Worm (Caenorhabditis elegans) whole organism, late embryonic: Measurements from ENCODE around the gene snt-1.

Experiments
- C08G9.2 ChIP-seq: sonication (generic microtip); optimal IDR thresholded peaks from 2 replicates; lab custom pipeline; 2016; ENCODE audit warnings: mild to moderate bottlenecking, missing genetic modification characterization, moderate library complexity, missing compliant biosample characterization
- C38D4.7 ChIP-seq: fragments of 200-800 bp; sonication (Bioruptor generic); optimal IDR thresholded peaks from 2 replicates; lab custom pipeline; 2018; ENCODE audit warnings: mild to moderate bottlenecking, missing genetic modification characterization, moderate library complexity, missing compliant biosample characterization
- K02D7.2 ChIP-seq: sonication (generic microtip); optimal IDR thresholded peaks from 2 replicates; lab custom pipeline; 2017; ENCODE audit warnings: mild to moderate bottlenecking, missing genetic modification characterization, missing compliant biosample characterization
- K09A11.1 ChIP-seq: sonication (generic microtip); optimal IDR thresholded peaks from 2 replicates; lab custom pipeline; 2017; ENCODE audit warnings: antibody characterized with exemption, mild to moderate bottlenecking, missing genetic modification characterization, missing compliant biosample characterization; ENCODE audit not compliant: insufficient read depth
- Y22D7AL.16 ChIP-seq: sonication (generic microtip); optimal IDR thresholded peaks from 2 replicates; lab custom pipeline; 2016; ENCODE audit warnings: missing genetic modification characterization, missing compliant biosample characterization
- ahr-1 ChIP-seq: sonication (generic microtip); optimal IDR thresholded peaks from 2 replicates; lab custom pipeline; 2016; ENCODE audit warnings: missing genetic modification characterization, missing compliant biosample characterization
- ama-1 ChIP-seq: fragments of 150-350 bp; optimal IDR thresholded peaks from 2 replicates; lab custom pipeline; 2014
- ceh-14 ChIP-seq: sonication (generic microtip); optimal IDR thresholded peaks from 2 replicates; lab custom pipeline; 2016; ENCODE audit warnings: missing genotype, missing genetic modification characterization, missing compliant biosample characterization
- ceh-18 ChIP-seq: sonication (generic microtip); optimal IDR thresholded peaks from 2 replicates; lab custom pipeline; 2016; ENCODE audit warnings: missing genetic modification characterization, missing compliant biosample characterization
- ceh-19 ChIP-seq: fragments of 200-800 bp; sonication (Bioruptor generic); optimal IDR thresholded peaks from 2 replicates; lab custom pipeline; 2018; ENCODE audit warnings: mild to moderate bottlenecking, missing genetic modification characterization, missing compliant biosample characterization
- ceh-2 ChIP-seq: sonication (generic microtip); optimal IDR thresholded peaks from 2 replicates; lab custom pipeline; 2016; ENCODE audit warnings: missing genotype, missing genetic modification characterization, missing compliant biosample characterization
- ceh-24 ChIP-seq: sonication (generic microtip); optimal IDR thresholded peaks from 2 replicates; lab custom pipeline; 2016; ENCODE audit warnings: mild to moderate bottlenecking, missing genetic modification characterization, missing compliant biosample characterization
- ceh-30 ChIP-seq: fragments of 150-350 bp; optimal IDR thresholded peaks from 2 replicates; lab custom pipeline; 2014; ENCODE audit warnings: missing biosample characterization, missing genetic modification characterization
- ceh-31 ChIP-seq: sonication (generic microtip); optimal IDR thresholded peaks from 2 replicates; lab custom pipeline; 2016; ENCODE audit warnings: missing genetic modification characterization, missing compliant biosample characterization
- ceh-34 ChIP-seq: sonication (generic microtip); optimal IDR thresholded peaks from 2 replicates; lab custom pipeline; 2016; ENCODE audit warnings: mild to moderate bottlenecking, missing genetic modification characterization, missing compliant biosample characterization
- ceh-48 ChIP-seq: sonication (generic microtip); optimal IDR thresholded peaks from 2 replicates; lab custom pipeline; 2016; ENCODE audit warnings: missing genetic modification characterization, inconsistent platforms, missing compliant biosample characterization
- che-1 ChIP-seq: sonication (generic microtip); optimal IDR thresholded peaks from 2 replicates; lab custom pipeline; 2016; ENCODE audit warnings: mild to moderate bottlenecking, missing genetic modification characterization, missing compliant biosample characterization
- elt-2 ChIP-seq: sonication (generic microtip); optimal IDR thresholded peaks from 2 replicates; lab custom pipeline; 2016; ENCODE audit warnings: missing genetic modification reagents, missing genetic modification characterization, missing compliant biosample characterization
- elt-4 ChIP-seq: sonication (generic microtip); optimal IDR thresholded peaks from 2 replicates; lab custom pipeline; 2016; ENCODE audit warnings: missing genetic modification characterization, missing compliant biosample characterization
- eyg-1 ChIP-seq: sonication (generic microtip); optimal IDR thresholded peaks from 2 replicates; lab custom pipeline; 2016; ENCODE audit warnings: missing genotype, missing genetic modification characterization, missing compliant biosample characterization
- fax-1 ChIP-seq: sonication (generic microtip); optimal IDR thresholded peaks from 2 replicates; lab custom pipeline; 2016; ENCODE audit warnings: missing genotype, missing genetic modification characterization, missing compliant biosample characterization
- fkh-10 ChIP-seq: fragments of 150-350 bp; optimal IDR thresholded peaks from 2 replicates; lab custom pipeline; 2014; ENCODE audit warnings: missing biosample characterization, missing genetic modification reagents, missing genetic modification characterization
- fkh-6 ChIP-seq: sonication (generic microtip); optimal IDR thresholded peaks from 2 replicates; lab custom pipeline; 2016; ENCODE audit warnings: missing genetic modification characterization, missing compliant biosample characterization
- gmeb-2 ChIP-seq: sonication (generic microtip); optimal IDR thresholded peaks from 2 replicates; lab custom pipeline; 2016; ENCODE audit warnings: missing genetic modification characterization, inconsistent platforms, missing compliant biosample characterization
- hlh-15 ChIP-seq: sonication (generic microtip); optimal IDR thresholded peaks from 2 replicates; lab custom pipeline; 2016; ENCODE audit warnings: missing genetic modification characterization, missing compliant biosample characterization
- hlh-30 ChIP-seq: sonication (generic microtip); optimal IDR thresholded peaks from 2 replicates; lab custom pipeline; 2017; ENCODE audit warnings: antibody characterized with exemption, missing genetic modification characterization, missing compliant biosample characterization; ENCODE audit not compliant: insufficient read depth
- hlh-8 ChIP-seq: sonication (generic microtip); optimal IDR thresholded peaks from 2 replicates; lab custom pipeline; 2016; ENCODE audit warnings: missing genotype, missing genetic modification characterization, missing compliant biosample characterization
- lim-6 ChIP-seq: sonication (generic microtip); optimal IDR thresholded peaks from 2 replicates; lab custom pipeline; 2016; ENCODE audit warnings: missing genetic modification characterization, missing compliant biosample characterization
- madf-2 ChIP-seq: sonication (generic microtip); optimal IDR thresholded peaks from 2 replicates; lab custom pipeline; 2017; ENCODE audit warnings: missing genetic modification characterization, missing compliant biosample characterization
- mec-3 ChIP-seq: sonication (generic microtip); optimal IDR thresholded peaks from 2 replicates; lab custom pipeline; 2016; ENCODE audit warnings: borderline replicate concordance, missing genetic modification characterization, missing compliant biosample characterization
- nfya-1 ChIP-seq: sonication (generic microtip); optimal IDR thresholded peaks from 2 replicates; lab custom pipeline; 2017; ENCODE audit warnings: missing genetic modification characterization, mild to moderate bottlenecking, missing compliant biosample characterization, antibody characterized with exemption, moderate library complexity
- nhr-11 ChIP-seq: fragments of 150-350 bp; optimal IDR thresholded peaks from 2 replicates; lab custom pipeline; 2014; ENCODE audit warnings: missing biosample characterization, missing genetic modification characterization
- npax-4 ChIP-seq: sonication (generic microtip); optimal IDR thresholded peaks from 2 replicates; lab custom pipeline; 2016; ENCODE audit warnings: missing genetic modification characterization, missing compliant biosample characterization
- pag-3 ChIP-seq: sonication (generic microtip); optimal IDR thresholded peaks from 2 replicates; lab custom pipeline; 2016; ENCODE audit warnings: missing compliant biosample characterization, missing genetic modification characterization, borderline replicate concordance
- pat-9 ChIP-seq: fragments of 200-800 bp; sonication (Bioruptor generic); optimal IDR thresholded peaks from 2 replicates; lab custom pipeline; 2018; ENCODE audit warnings: mild to moderate bottlenecking, missing genetic modification characterization, moderate library complexity, missing compliant biosample characterization
- pha-2 ChIP-seq: sonication (generic microtip); optimal IDR thresholded peaks from 2 replicates; lab custom pipeline; 2017; ENCODE audit warnings: mild to moderate bottlenecking, missing genetic modification characterization, missing compliant biosample characterization
- pha-4 ChIP-seq: fragments of 150-350 bp; optimal IDR thresholded peaks from 2 replicates; lab custom pipeline; 2018; ENCODE audit warnings: missing biosample characterization, missing genetic modification reagents, missing genetic modification characterization
- pqm-1 ChIP-seq: sonication (generic microtip); optimal IDR thresholded peaks from 2 replicates; lab custom pipeline; 2016; ENCODE audit warnings: missing genetic modification characterization, missing compliant biosample characterization
- pros-1 ChIP-seq: fragments of 150-350 bp; optimal IDR thresholded peaks from 2 replicates; lab custom pipeline; 2014; ENCODE audit warnings: missing biosample characterization, missing genetic modification reagents, missing genetic modification characterization
- ref-2 ChIP-seq: sonication (generic microtip); optimal IDR thresholded peaks from 2 replicates; lab custom pipeline; 2016; ENCODE audit warnings: missing genetic modification characterization, missing compliant biosample characterization
- rnt-1 ChIP-seq: sonication (generic microtip); optimal IDR thresholded peaks from 2 replicates; lab custom pipeline; 2016; ENCODE audit warnings: missing genetic modification characterization, missing compliant biosample characterization
- sdc-2 ChIP-seq: sonication (generic microtip); optimal IDR thresholded peaks from 2 replicates; lab custom pipeline; 2016; ENCODE audit warnings: missing genotype, missing genetic modification characterization, missing compliant biosample characterization
- sox-2 ChIP-seq: fragments of 200-800 bp; sonication (Bioruptor generic); IDR thresholded peaks from 2 replicates; pipeline ENCODE4 v1.3.6; 2022; ENCODE audit warnings: missing genetic modification reagents, missing genetic modification characterization, missing compliant biosample characterization
- sox-4 ChIP-seq: sonication (generic microtip); optimal IDR thresholded peaks from 2 replicates; lab custom pipeline; 2017; ENCODE audit warnings: mild to moderate bottlenecking, missing genetic modification characterization, inconsistent platforms, missing compliant biosample characterization
- tbx-2 ChIP-seq: sonication (generic microtip); optimal IDR thresholded peaks from 2 replicates; lab custom pipeline; 2016; ENCODE audit warnings: missing genetic modification characterization, missing compliant biosample characterization
- unc-3 ChIP-seq, 2 experiments: fragments of 200-800 bp in 1 of 2; sonication (Bioruptor generic) in 1 of 2; sonication (generic microtip) in 1 of 2; conservative IDR thresholded peaks in 1 of 2; optimal IDR thresholded peaks in 1 of 2; 2 replicates each; pipeline versions ENCODE4 v1.3.6 to Lab custom; 2016 to 2022; ENCODE audit warnings: missing compliant biosample characterization in 2 of 2, missing genetic modification characterization in 2 of 2, missing genetic modification reagents in 1 of 2
- zip-5 ChIP-seq: sonication (generic microtip); optimal IDR thresholded peaks from 2 replicates; lab custom pipeline; 2016; ENCODE audit warnings: missing genetic modification characterization, missing compliant biosample characterization
- ztf-16 ChIP-seq: sonication (generic microtip); optimal IDR thresholded peaks from 2 replicates; lab custom pipeline; 2017; ENCODE audit warnings: missing genetic modification characterization, missing compliant biosample characterization

The snt-1 gene

ce11 chrII:6849308-6849707 lies 38.5 kb downstream of the snt-1 start:
- no peak for TF ChIP-seq elt-4 (tag; lab: Kevin White, UChicago)
- TF ChIP-seq ceh-31 (tag; lab: Kevin White, UChicago), result no peak
- TF ChIP-seq pqm-1, result no peak
- no peak for TF ChIP-seq sdc-2 (tag; lab: Kevin White, UChicago)
- TF ChIP-seq che-1, result no peak
- TF ChIP-seq C08G9.2 (tag; lab: Kevin White, UChicago), result no peak
- no peak for TF ChIP-seq mec-3 (tag; lab: Kevin White, UChicago)
- no peak for TF ChIP-seq zip-5 (tag; lab: Kevin White, UChicago)
- no peak for TF ChIP-seq fkh-6 (tag; lab: Kevin White, UChicago)
- no peak for TF ChIP-seq ceh-14 (tag; lab: Kevin White, UChicago)
- TF ChIP-seq pha-4 (tag; lab: Kevin White, UChicago), result no peak
- no peak for TF ChIP-seq unc-3 (GFP tag; conservative IDR thresholded peaks at IDR 0.05; lab: Robert Waterston, UW)
- no peak for TF ChIP-seq unc-3 (tag; optimal IDR thresholded peaks at IDR 0.05; lab: Kevin White, UChicago)

- TF ChIP-seq elt-2 (tag; lab: Kevin White, UChicago) (no peak), fkh-10 (GFP tag; lab: Kevin White, UChicago) (no peak), ceh-2 (no peak), ref-2 (tag; lab: Kevin White, UChicago) (no peak), pag-3 (tag; lab: Kevin White, UChicago) (no peak), nfya-1 (tag; lab: Kevin White, UChicago) (no peak), eyg-1 (tag; lab: Kevin White, UChicago) (no peak), pqm-1 (no peak), ceh-30 (tag; lab: Kevin White, UChicago) (no peak), hlh-8 (no peak), C38D4.7 (GFP tag; lab: Kevin White, UChicago) (no peak)
Measured at ce11 chrII:6851938-6852337, 41.2 kb downstream of the snt-1 start, which contains the start of gene C04A2.15. Gene C04A2.15 (plus strand): TSS chrII:6852236.

ce11 chrII:6853059-6853466 lies 42.3 kb downstream of the snt-1 start:
- TF ChIP-seq fax-1 (tag; lab: Kevin White, UChicago) (peak; percentile 68), ceh-48 (tag; lab: Kevin White, UChicago) (peak; percentile 60), K02D7.2 (tag; lab: Kevin White, UChicago) (peak; percentile 50), ceh-18 (tag; lab: Kevin White, UChicago) (peak; percentile 72), ceh-24 (tag; lab: Kevin White, UChicago) (peak; percentile 29), K09A11.1 (tag; lab: Kevin White, UChicago) (peak; percentile 50), pag-3 (tag; lab: Kevin White, UChicago) (no peak), ceh-19 (peak; percentile 89), hlh-30 (tag; lab: Kevin White, UChicago) (peak; percentile 29), npax-4 (tag; lab: Kevin White, UChicago) (peak; percentile 40), pat-9 (peak; percentile 83), che-1 (peak; percentile 75), lim-6 (peak; percentile 37), sox-2 (GFP tag; lab: Robert Waterston, UW) (peak; percentile 78), rnt-1 (tag; lab: Kevin White, UChicago) (peak; percentile 65), ceh-30 (tag; lab: Kevin White, UChicago) (no peak), sox-4 (tag; lab: Kevin White, UChicago) (peak; percentile 76), madf-2 (tag; lab: Kevin White, UChicago) (peak; percentile 76), elt-4 (tag; lab: Kevin White, UChicago) (no peak), hlh-15 (tag; lab: Kevin White, UChicago) (peak; percentile 72), ztf-16 (tag; lab: Kevin White, UChicago) (peak; percentile 82), hlh-8 (peak; percentile 83), mec-3 (tag; lab: Kevin White, UChicago) (no peak), nhr-11 (tag; lab: Kevin White, UChicago) (no peak), pha-2 (tag; lab: Kevin White, UChicago) (peak; percentile 81), ceh-34 (peak; percentile 75), ceh-2 (peak; percentile 42), Y22D7AL.16 (tag; lab: Kevin White, UChicago) (peak; percentile 68), ahr-1 (tag; lab: Kevin White, UChicago) (peak; percentile 66), tbx-2 (tag; lab: Kevin White, UChicago) (peak; percentile 83), ref-2 (tag; lab: Kevin White, UChicago) (peak; percentile 84), gmeb-2 (tag; lab: Kevin White, UChicago) (peak; percentile 71), pqm-1 (no peak), pros-1 (peak; percentile 5), ama-1 (peak; percentile 41)
